Worm (Caenorhabditis elegans): ENCODE results near the gene cdc-73.

- TF ChIP-seq snpc-4 (tag; optimal IDR thresholded peaks at IDR 0.05), result no peak
- no peak for TF ChIP-seq ztf-11 (tag; optimal IDR thresholded peaks at IDR 0.05)
- TF ChIP-seq mab-5 (tag; optimal IDR thresholded peaks at IDR 0.05), result no peak
- no peak for TF ChIP-seq sptf-1 (tag; optimal IDR thresholded peaks at IDR 0.05)
Measured at ce11 chrIV:4021847-4022780, 20.3 kb upstream of the cdc-73 start.
